Worm (Caenorhabditis elegans): ENCODE results near the gene Y44A6D.3.

The Y44A6D.3 gene

ce11 chrV:20773647-20774046 lies 18.6 kb downstream of the Y44A6D.3 start, which contains the start of gene F38A6.5:
Gene F38A6.5 (minus strand): TSS chrV:20773747.
- TF ChIP-seq unc-62 (GFP tag; optimal IDR thresholded peaks at IDR 0.05): no peak

- TF ChIP-seq unc-62 (GFP tag; optimal IDR thresholded peaks at IDR 0.05): no peak
These were observed 20.5 kb downstream of the Y44A6D.3 start for ce11 chrV:20771702-20772101.

- TF ChIP-seq unc-62 (GFP tag; optimal IDR thresholded peaks at IDR 0.05): no peak
These were observed 21.4 kb downstream of the Y44A6D.3 start for ce11 chrV:20770846-20771245.

ce11 chrV:20770061-20770460 lies 22.2 kb downstream of the Y44A6D.3 start, which contains the start of gene elp-1:
Gene elp-1 (minus strand): TSS chrV:20770161.
- no peak for TF ChIP-seq unc-62 (GFP tag; optimal IDR thresholded peaks at IDR 0.05)

ce11 chrV:20763192-20763591 lies 29.0 kb downstream of the Y44A6D.3 start:
- TF ChIP-seq unc-62 (GFP tag; optimal IDR thresholded peaks at IDR 0.05): no peak

- TF ChIP-seq unc-62 (GFP tag; optimal IDR thresholded peaks at IDR 0.05): no peak
These were observed 30.5 kb downstream of the Y44A6D.3 start for ce11 chrV:20761758-20762157.

- no peak for TF ChIP-seq unc-62 (GFP tag; optimal IDR thresholded peaks at IDR 0.05)
These were observed 34.1 kb downstream of the Y44A6D.3 start for ce11 chrV:20758106-20758505.

ce11 chrV:20757255-20757654 lies 35.0 kb downstream of the Y44A6D.3 start:
- TF ChIP-seq unc-62 (GFP tag; optimal IDR thresholded peaks at IDR 0.05): no peak

- no peak for TF ChIP-seq unc-62 (GFP tag; optimal IDR thresholded peaks at IDR 0.05)
These were observed 35.7 kb downstream of the Y44A6D.3 start for ce11 chrV:20756385-20756996.

ce11 chrV:20755494-20755893 lies 36.7 kb downstream of the Y44A6D.3 start:
- no peak for TF ChIP-seq unc-62 (GFP tag; optimal IDR thresholded peaks at IDR 0.05)

ce11 chrV:20753838-20754503 lies 38.2 kb downstream of the Y44A6D.3 start:
- TF ChIP-seq unc-62 (GFP tag; optimal IDR thresholded peaks at IDR 0.05): no peak

ce11 chrV:20752609-20753102 lies 39.6 kb downstream of the Y44A6D.3 start, which contains the start of gene pha-4:
Gene pha-4 (plus strand): TSS chrV:20753052.
- TF ChIP-seq unc-62 (GFP tag; optimal IDR thresholded peaks at IDR 0.05): no peak

ce11 chrV:20749098-20749497 lies 43.1 kb downstream of the Y44A6D.3 start:
- no peak for TF ChIP-seq unc-62 (GFP tag; optimal IDR thresholded peaks at IDR 0.05)

- TF ChIP-seq unc-62 (GFP tag; optimal IDR thresholded peaks at IDR 0.05): no peak
These were observed 44.3 kb downstream of the Y44A6D.3 start for ce11 chrV:20747964-20748363.

ce11 chrV:20746805-20747204 lies 45.4 kb downstream of the Y44A6D.3 start:
- TF ChIP-seq unc-62 (GFP tag; optimal IDR thresholded peaks at IDR 0.05): no peak

- no peak for TF ChIP-seq unc-62 (GFP tag; optimal IDR thresholded peaks at IDR 0.05)
These were observed 46.9 kb downstream of the Y44A6D.3 start for ce11 chrV:20745278-20745677.

ce11 chrV:20744290-20744837 lies 47.9 kb downstream of the Y44A6D.3 start, which contains the start of gene dnj-25:
Gene dnj-25 (minus strand): TSS chrV:20744346.
- no peak for TF ChIP-seq unc-62 (GFP tag; optimal IDR thresholded peaks at IDR 0.05)

Measured in whole organism, dauer.